Fruit fly (Drosophila melanogaster) whole organism, prepupa: ENCODE data around the gene CG42716.

Source experiments
- CG10631 ChIP-seq: fragments of 200-800 bp; sonication (Bioruptor generic); optimal IDR thresholded peaks from 2 replicates; lab custom pipeline; 2016; ENCODE audit warnings: missing biosample characterization, missing genetic modification characterization
- CG10669 ChIP-seq: fragments of 200-800 bp; sonication (Bioruptor generic); optimal IDR thresholded peaks from 3 replicates; lab custom pipeline; 2018; ENCODE audit warnings: missing biosample characterization, mild to moderate bottlenecking, missing genetic modification characterization, moderate library complexity
- CG11294 ChIP-seq: fragments of 200-800 bp; sonication (Bioruptor generic); IDR thresholded peaks from 2 replicates; pipeline ENCODE4 v1.3.6; 2022; ENCODE audit warnings: missing biosample characterization, missing genetic modification characterization
- CG11762 ChIP-seq: fragments of 200-800 bp; sonication (Bioruptor generic); optimal IDR thresholded peaks from 3 replicates; lab custom pipeline; 2016; ENCODE audit warnings: missing biosample characterization, missing genetic modification characterization; ENCODE audit not compliant: insufficient read depth
- CG11902 ChIP-seq: fragments of 200-800 bp; sonication (Bioruptor generic); optimal IDR thresholded peaks from 3 replicates; lab custom pipeline; 2016; ENCODE audit warnings: missing biosample characterization, missing genetic modification characterization
- CG15336 ChIP-seq: fragments of 200-800 bp; sonication (Bioruptor generic); IDR thresholded peaks from 2 replicates; pipeline ENCODE4 v1.3.6; 2022; ENCODE audit warnings: missing biosample characterization, missing genetic modification characterization
- CG1621 ChIP-seq: fragments of 200-800 bp; sonication (Bioruptor generic); optimal IDR thresholded peaks from 3 replicates; lab custom pipeline; 2018; ENCODE audit warnings: missing biosample characterization, mild to moderate bottlenecking, missing genetic modification characterization
- CG16779 ChIP-seq: fragments of 200-800 bp; sonication (Bioruptor generic); optimal IDR thresholded peaks from 3 replicates; lab custom pipeline; 2017; ENCODE audit warnings: missing biosample characterization, mild to moderate bottlenecking, missing genetic modification characterization
- CG3032 ChIP-seq: fragments of 200-800 bp; optimal IDR thresholded peaks from 2 replicates; lab custom pipeline; 2019; ENCODE audit warnings: missing biosample characterization, mild to moderate bottlenecking, missing genetic modification characterization, moderate library complexity
- CG32006 ChIP-seq: fragments of 200-800 bp; sonication (Bioruptor generic); optimal IDR thresholded peaks from 3 replicates; lab custom pipeline; 2017; ENCODE audit warnings: missing biosample characterization, mild to moderate bottlenecking, missing genetic modification characterization
- CG34406 ChIP-seq: fragments of 200-800 bp; sonication (Bioruptor generic); optimal IDR thresholded peaks from 3 replicates; lab custom pipeline; 2016; ENCODE audit warnings: missing biosample characterization, missing genetic modification characterization
- CG4318 ChIP-seq: fragments of 200-800 bp; sonication (Bioruptor generic); optimal IDR thresholded peaks from 3 replicates; lab custom pipeline; 2017; ENCODE audit warnings: missing biosample characterization, mild to moderate bottlenecking, missing genetic modification characterization
- CG6163 ChIP-seq: fragments of 200-800 bp; sonication (Bioruptor generic); IDR thresholded peaks from 3 replicates; pipeline ENCODE4 v1.3.6; 2022; ENCODE audit warnings: missing biosample characterization, missing genetic modification characterization
- CG6792 ChIP-seq: fragments of 200-800 bp; sonication (Bioruptor generic); optimal IDR thresholded peaks from 3 replicates; lab custom pipeline; 2016; ENCODE audit warnings: missing biosample characterization, missing genetic modification characterization
- CG6808 ChIP-seq: fragments of 200-800 bp; sonication (Bioruptor generic); optimal IDR thresholded peaks from 3 replicates; lab custom pipeline; 2017; ENCODE audit warnings: missing biosample characterization, missing genetic modification characterization, mild to moderate bottlenecking, moderate library complexity, missing genetic modification reagents
- CG6854 ChIP-seq: fragments of 200-800 bp; sonication (Bioruptor generic); optimal IDR thresholded peaks from 2 replicates; lab custom pipeline; 2017; ENCODE audit warnings: missing biosample characterization, mild to moderate bottlenecking, missing genetic modification characterization
- CG7368 ChIP-seq: fragments of 200-800 bp; sonication (Bioruptor generic); optimal IDR thresholded peaks from 3 replicates; lab custom pipeline; 2016; ENCODE audit warnings: missing biosample characterization, missing genetic modification characterization
- CG8119 ChIP-seq: fragments of 200-800 bp; sonication (Bioruptor generic); IDR thresholded peaks from 3 replicates; pipeline ENCODE4 v1.3.6; 2022; ENCODE audit warnings: missing biosample characterization, missing genetic modification characterization
- CG8319 ChIP-seq: fragments of 200-800 bp; sonication (Bioruptor generic); optimal IDR thresholded peaks from 3 replicates; lab custom pipeline; 2016; ENCODE audit warnings: missing biosample characterization, missing genetic modification characterization
- CG8632 ChIP-seq: fragments of 200-800 bp; sonication (Bioruptor generic); optimal IDR thresholded peaks from 3 replicates; lab custom pipeline; 2016; ENCODE audit warnings: missing biosample characterization, missing genetic modification characterization
- CG9139 ChIP-seq: fragments of 200-800 bp; sonication (Bioruptor generic); optimal IDR thresholded peaks from 3 replicates; lab custom pipeline; 2017; ENCODE audit warnings: missing biosample characterization, mild to moderate bottlenecking, missing genetic modification characterization
- Eip75B ChIP-seq: fragments of 200-800 bp; sonication (Bioruptor generic); optimal IDR thresholded peaks from 3 replicates; lab custom pipeline; 2016; ENCODE audit warnings: missing biosample characterization, missing genetic modification characterization
- Ets21C ChIP-seq: fragments of 200-800 bp; sonication (Bioruptor generic); optimal IDR thresholded peaks from 3 replicates; lab custom pipeline; 2016; ENCODE audit warnings: missing biosample characterization, missing genetic modification characterization
- Ets96B ChIP-seq: fragments of 200-800 bp; optimal IDR thresholded peaks from 2 replicates; lab custom pipeline; 2019; ENCODE audit warnings: missing biosample characterization, mild to moderate bottlenecking, missing genetic modification characterization, moderate library complexity
- Hr38 ChIP-seq: sonication (Bioruptor generic); optimal IDR thresholded peaks from 2 replicates; lab custom pipeline; 2016; ENCODE audit warnings: missing biosample characterization, missing genetic modification characterization
- Hr4 ChIP-seq: fragments of 200-800 bp; sonication (Bioruptor generic); optimal IDR thresholded peaks from 3 replicates; lab custom pipeline; 2016; ENCODE audit warnings: missing biosample characterization, missing genetic modification characterization
- Met ChIP-seq: fragments of 200-800 bp; sonication (Bioruptor generic); optimal IDR thresholded peaks from 3 replicates; lab custom pipeline; 2016; ENCODE audit warnings: missing biosample characterization, missing genetic modification characterization
- OdsH ChIP-seq: fragments of 200-800 bp; sonication (Bioruptor generic); optimal IDR thresholded peaks from 3 replicates; lab custom pipeline; 2016; ENCODE audit warnings: missing biosample characterization, missing genetic modification characterization
- Sox102F ChIP-seq: fragments of 200-800 bp; sonication (Bioruptor generic); optimal IDR thresholded peaks from 2 replicates; lab custom pipeline; 2016; ENCODE audit warnings: missing biosample characterization, mild to moderate bottlenecking, missing genetic modification characterization
- Sox14 ChIP-seq: fragments of 200-800 bp; sonication (Bioruptor generic); optimal IDR thresholded peaks from 3 replicates; lab custom pipeline; 2016; ENCODE audit warnings: missing biosample characterization, missing genetic modification characterization
- dac ChIP-seq: fragments of 200-800 bp; sonication (Bioruptor generic); optimal IDR thresholded peaks from 2 replicates; lab custom pipeline; 2017; ENCODE audit warnings: missing biosample characterization, mild to moderate bottlenecking, missing genetic modification characterization
- eg ChIP-seq: fragments of 200-800 bp; sonication (Bioruptor generic); IDR thresholded peaks from 3 replicates; pipeline ENCODE4 v1.3.6; 2022; ENCODE audit warnings: missing biosample characterization, missing genetic modification characterization
- esn ChIP-seq: fragments of 200-800 bp; sonication (Bioruptor generic); optimal IDR thresholded peaks from 2 replicates; lab custom pipeline; 2016; ENCODE audit warnings: missing biosample characterization, mild to moderate bottlenecking, missing genetic modification characterization, moderate library complexity
- fd59A ChIP-seq: fragments of 200-800 bp; sonication (Bioruptor generic); optimal IDR thresholded peaks from 2 replicates; lab custom pipeline; 2017; ENCODE audit warnings: missing biosample characterization, mild to moderate bottlenecking, missing genetic modification characterization, missing genetic modification reagents
- fd85E ChIP-seq: fragments of 200-800 bp; sonication (Bioruptor generic); optimal IDR thresholded peaks from 3 replicates; lab custom pipeline; 2016; ENCODE audit warnings: missing biosample characterization, missing genetic modification characterization
- fkh ChIP-seq: fragments of 200-800 bp; sonication (Bioruptor generic); optimal IDR thresholded peaks from 3 replicates; lab custom pipeline; 2017; ENCODE audit warnings: missing biosample characterization, mild to moderate bottlenecking, missing genetic modification characterization, moderate library complexity
- pdm3 ChIP-seq: fragments of 200-800 bp; sonication (Bioruptor generic); optimal IDR thresholded peaks from 3 replicates; lab custom pipeline; 2016; ENCODE audit warnings: missing biosample characterization, missing genetic modification characterization
- ss ChIP-seq, 2 experiments: fragments of 200-800 bp; sonication (Bioruptor generic); optimal IDR thresholded peaks; 2 replicates in 1 of 2; 3 replicates in 1 of 2; lab custom pipeline; 2017 to 2018; ENCODE audit warnings: mild to moderate bottlenecking in 2 of 2, missing biosample characterization in 2 of 2, missing genetic modification characterization in 2 of 2, moderate library complexity in 1 of 2
- svp ChIP-seq: fragments of 200-800 bp; sonication (Bioruptor generic); peaks from one replicate; lab custom pipeline; 2016; ENCODE audit warnings: missing biosample characterization, missing genetic modification characterization
- topi ChIP-seq: fragments of 200-800 bp; sonication (Bioruptor generic); optimal IDR thresholded peaks from 3 replicates; lab custom pipeline; 2016; ENCODE audit warnings: missing biosample characterization, missing genetic modification characterization
- vri ChIP-seq: fragments of 200-800 bp; sonication (Bioruptor generic); optimal IDR thresholded peaks from 3 replicates; lab custom pipeline; 2016; ENCODE audit warnings: missing biosample characterization, mild to moderate bottlenecking, missing genetic modification characterization

The CG42716 gene

dm6 chr3L:16037690-16038332 lies 4.2 kb downstream of the CG42716 start (continued):
- TF ChIP-seq CG15336 (GFP tag; lab: Robert Waterston, UW) = 0 out of 2 replicates have a peak, but pooled peaks have one; percentile 11
- no peak for TF ChIP-seq CG10631 (GFP tag; lab: Kevin White, UChicago)
- peak; percentile 50; the same call in 2 of the 3 replicates for TF ChIP-seq CG8119 (GFP tag; lab: Robert Waterston, UW)
- no peak for TF ChIP-seq esn

DNA sequence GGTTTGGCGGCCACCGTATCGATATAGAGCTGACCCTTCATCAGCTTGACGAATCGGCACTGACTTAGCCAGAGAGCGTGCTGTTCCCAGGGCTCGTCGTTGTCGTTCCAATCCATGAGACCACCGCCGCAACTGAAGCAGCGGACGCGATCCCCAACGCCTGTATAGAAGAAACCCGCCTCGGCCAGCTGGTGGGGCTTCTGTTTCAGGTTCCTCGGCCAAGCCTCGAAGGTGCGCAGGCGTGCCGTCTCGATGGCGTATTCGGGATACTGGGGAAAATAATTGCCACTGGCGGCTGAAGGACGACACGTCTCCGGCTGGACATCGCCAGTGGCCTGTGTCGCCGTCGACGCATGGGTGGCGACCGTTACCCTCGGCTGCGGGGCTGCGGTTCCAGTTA lies 5.5 kb downstream of the CG42716 start:
- TF ChIP-seq CG16779 (tag; lab: Kevin White, UChicago) (no peak), CG10669 (GFP tag; lab: Kevin White, UChicago) (no peak), CG8632 (no peak), topi (no peak), CG9139 (GFP tag; lab: Kevin White, UChicago) (no peak), Hr4 (GFP tag; lab: Kevin White, UChicago) (no peak), OdsH (GFP tag; lab: Kevin White, UChicago) (no peak), CG6854 (no peak), CG7368 (GFP tag; lab: Kevin White, UChicago) (no peak), svp (GFP tag; lab: Kevin White, UChicago) (no peak), fd59A (no peak), CG10631 (GFP tag; lab: Kevin White, UChicago) (no peak), Eip75B (GFP tag; lab: Kevin White, UChicago) (no peak), CG8119 (GFP tag; lab: Robert Waterston, UW) (no peak), pdm3 (GFP tag; lab: Kevin White, UChicago) (no peak), CG34406 (GFP tag; lab: Kevin White, UChicago) (no peak), eg (GFP tag; lab: Robert Waterston, UW) (no peak), CG8319 (GFP tag; lab: Kevin White, UChicago) (no peak), vri (GFP tag; lab: Kevin White, UChicago) (no peak), Met (GFP tag; lab: Kevin White, UChicago) (no peak)

dm6 chr3L:16040389-16040788 lies 6.8 kb downstream of the CG42716 start:
- TF ChIP-seq CG9139 (GFP tag; lab: Kevin White, UChicago) (no peak), Hr4 (GFP tag; lab: Kevin White, UChicago) (no peak), CG6854 (no peak), Sox14 (GFP tag; lab: Kevin White, UChicago) (no peak), topi (no peak), svp (GFP tag; lab: Kevin White, UChicago) (peak; percentile 51), CG6792 (GFP tag; lab: Kevin White, UChicago) (no peak), CG6163 (no peak), CG3032 (tag; lab: Kevin White, UChicago) (no peak), pdm3 (GFP tag; lab: Kevin White, UChicago) (no peak), Hr38 (GFP tag; lab: Kevin White, UChicago) (no peak), CG4318 (GFP tag; lab: Kevin White, UChicago) (no peak), Met (GFP tag; lab: Kevin White, UChicago) (peak; percentile 15), ss (GFP tag; optimal IDR thresholded peaks at IDR 0.05; lab: Kevin White, UChicago) (no peak)
- TF ChIP-seq, all 60 proteins: peak for 2

dm6 chr3L:16041260-16042079 lies 7.9 kb downstream of the CG42716 start:
- TF ChIP-seq CG15336 (GFP tag; lab: Robert Waterston, UW) (peak; percentile 64), vri (GFP tag; lab: Kevin White, UChicago) (peak; percentile 31), CG7368 (GFP tag; lab: Kevin White, UChicago) (peak; percentile 28), CG8119 (GFP tag; lab: Robert Waterston, UW) (peak; percentile 79), Sox102F (peak; percentile 23), CG1621 (peak; percentile 75), CG11762 (peak; percentile 12), fkh (GFP tag; lab: Kevin White, UChicago) (no peak), CG11294 (peak; percentile 40; the same call in 1 of the 2 replicates), CG10669 (GFP tag; lab: Kevin White, UChicago) (peak; percentile 49), Ets96B (tag; lab: Kevin White, UChicago) (peak; percentile 32), CG11902 (GFP tag; lab: Kevin White, UChicago) (no peak), CG6163 (peak; percentile 65), CG10631 (GFP tag; lab: Kevin White, UChicago) (peak; percentile 57), Sox14 (GFP tag; lab: Kevin White, UChicago) (peak; percentile 61), fd85E (no peak), eg (GFP tag; lab: Robert Waterston, UW) (peak; percentile 75), CG32006 (GFP tag; lab: Kevin White, UChicago) (peak; percentile 36), CG6808 (peak; percentile 89), svp (GFP tag; lab: Kevin White, UChicago) (peak; percentile 98), dac (peak; percentile 20), Ets21C (GFP tag; lab: Kevin White, UChicago) (no peak), CG9139 (GFP tag; lab: Kevin White, UChicago) (peak; percentile 90)
